Fruit fly (Drosophila melanogaster) whole organism, embryonic: Measurements from ENCODE around the gene ZnT33D.

Experiments
- ATbp ChIP-seq: fragments of 200-800 bp; sonication (Bioruptor generic); optimal IDR thresholded peaks from 2 replicates; lab custom pipeline; 2017; ENCODE audit warnings: missing biosample characterization, mild to moderate bottlenecking, missing genetic modification characterization, missing genetic modification reagents
- Awh ChIP-seq: fragments of 200-800 bp; sonication (Bioruptor generic); IDR thresholded peaks from 2 replicates; pipeline ENCODE4, ENCODE4 v1.3.6; 2022; ENCODE audit warnings: missing biosample characterization, missing genetic modification characterization
- CG12219 ChIP-seq: fragments of 200-800 bp; sonication (Bioruptor generic); optimal IDR thresholded peaks from 3 replicates; lab custom pipeline; 2018; ENCODE audit warnings: missing biosample characterization, mild to moderate bottlenecking, missing genetic modification characterization
- CG13296 ChIP-seq: fragments of 200-800 bp; sonication (Bioruptor generic); optimal IDR thresholded peaks from 3 replicates; lab custom pipeline; 2018; ENCODE audit warnings: missing biosample characterization, mild to moderate bottlenecking, missing genetic modification characterization
- CG14965 ChIP-seq: fragments of 200-800 bp; sonication (Bioruptor generic); optimal IDR thresholded peaks from 2 replicates; lab custom pipeline; 2016; ENCODE audit warnings: missing biosample characterization, missing genetic modification characterization, borderline replicate concordance
- CG1603 ChIP-seq: fragments of 200-800 bp; sonication (Bioruptor generic); optimal IDR thresholded peaks from 2 replicates; lab custom pipeline; 2019; ENCODE audit warnings: missing biosample characterization, mild to moderate bottlenecking, missing genetic modification characterization, moderate library complexity
- CG17802 ChIP-seq: fragments of 200-800 bp; sonication (Bioruptor generic); optimal IDR thresholded peaks from 2 replicates; lab custom pipeline; 2018; ENCODE audit warnings: missing biosample characterization, mild to moderate bottlenecking, missing genetic modification characterization, moderate library complexity
- CG18599 ChIP-seq: fragments of 200-800 bp; sonication (Bioruptor generic); optimal IDR thresholded peaks from 3 replicates; lab custom pipeline; 2017; ENCODE audit warnings: missing biosample characterization, missing genetic modification characterization, mild to moderate bottlenecking, moderate library complexity, missing genetic modification reagents
- CG2116 ChIP-seq: fragments of 200-800 bp; sonication (Bioruptor generic); optimal IDR thresholded peaks from 3 replicates; lab custom pipeline; 2018; ENCODE audit warnings: missing biosample characterization, mild to moderate bottlenecking, missing genetic modification characterization
- CG30020 ChIP-seq: fragments of 200-800 bp; optimal IDR thresholded peaks from 2 replicates; lab custom pipeline; 2019; ENCODE audit warnings: missing biosample characterization, mild to moderate bottlenecking, missing genetic modification characterization, moderate library complexity
- CG3281 ChIP-seq: fragments of 200-800 bp; sonication (Bioruptor generic); optimal IDR thresholded peaks from 3 replicates; lab custom pipeline; 2017; ENCODE audit warnings: missing biosample characterization, mild to moderate bottlenecking, missing genetic modification characterization
- CG33557 ChIP-seq: fragments of 200-800 bp; sonication (Bioruptor generic); optimal IDR thresholded peaks from 2 replicates; lab custom pipeline; 2019; ENCODE audit warnings: missing biosample characterization, mild to moderate bottlenecking, missing genetic modification characterization, moderate library complexity
- CG34224 ChIP-seq: fragments of 200-800 bp; sonication (Bioruptor generic); IDR thresholded peaks from 3 replicates; pipeline ENCODE4 v1.3.6; 2022; ENCODE audit warnings: missing biosample characterization, missing genetic modification characterization; ENCODE audit not compliant: partially characterized antibody
- CG34422 ChIP-seq: fragments of 200-800 bp; sonication (Bioruptor generic); IDR thresholded peaks from 3 replicates; pipeline ENCODE4 v1.3.6; 2022; ENCODE audit warnings: missing biosample characterization, missing genetic modification characterization
- CG6683 ChIP-seq: fragments of 200-800 bp; sonication (Bioruptor generic); optimal IDR thresholded peaks from 2 replicates; lab custom pipeline; 2017; ENCODE audit warnings: missing biosample characterization, mild to moderate bottlenecking, missing genetic modification characterization, missing genetic modification reagents
- CG6765 ChIP-seq: fragments of 200-800 bp; sonication (Bioruptor generic); optimal IDR thresholded peaks from 3 replicates; lab custom pipeline; 2017; ENCODE audit warnings: missing biosample characterization, mild to moderate bottlenecking, missing genetic modification characterization
- CG8290 ChIP-seq, 3 experiments: fragments of 200-800 bp; sonication (Bioruptor generic); optimal IDR thresholded peaks; 2 replicates each; lab custom pipeline; 2016 to 2019; ENCODE audit warnings: missing biosample characterization in 3 of 3, missing genetic modification characterization in 3 of 3, mild to moderate bottlenecking in 2 of 3, moderate library complexity in 1 of 3
- CG9437 ChIP-seq: fragments of 200-800 bp; sonication (Bioruptor generic); optimal IDR thresholded peaks from 2 replicates; lab custom pipeline; 2018; ENCODE audit warnings: missing biosample characterization, mild to moderate bottlenecking, missing genetic modification characterization
- CG9609 ChIP-seq: fragments of 200-800 bp; sonication (Bioruptor generic); optimal IDR thresholded peaks from 3 replicates; lab custom pipeline; 2016; ENCODE audit warnings: missing biosample characterization, missing genetic modification characterization
- Dad ChIP-seq: fragments of 200-800 bp; sonication (Bioruptor generic); optimal IDR thresholded peaks from 3 replicates; lab custom pipeline; 2016; ENCODE audit warnings: missing biosample characterization, missing genetic modification characterization
- Fer1 ChIP-seq: fragments of 200-800 bp; sonication (Bioruptor generic); optimal IDR thresholded peaks from 2 replicates; lab custom pipeline; 2017; ENCODE audit warnings: missing biosample characterization, mild to moderate bottlenecking, missing genetic modification characterization
- Fer3 ChIP-seq: fragments of 200-800 bp; sonication (Bioruptor generic); optimal IDR thresholded peaks from 2 replicates; lab custom pipeline; 2018; ENCODE audit warnings: missing biosample characterization, mild to moderate bottlenecking, missing genetic modification characterization, moderate library complexity
- HLH54F ChIP-seq: fragments of 200-800 bp; sonication (Bioruptor generic); optimal IDR thresholded peaks from 3 replicates; lab custom pipeline; 2016; ENCODE audit warnings: missing biosample characterization, missing genetic modification characterization
- Hey ChIP-seq: fragments of 200-800 bp; sonication (Bioruptor generic); optimal IDR thresholded peaks from 3 replicates; lab custom pipeline; 2018; ENCODE audit warnings: missing biosample characterization, mild to moderate bottlenecking, missing genetic modification characterization
- Hr39 ChIP-seq: fragments of >200 bp; optimal IDR thresholded peaks from 2 replicates; lab custom pipeline; 2017
- Max ChIP-seq: fragments of 200-800 bp; sonication (Bioruptor generic); optimal IDR thresholded peaks from 2 replicates; lab custom pipeline; 2016; ENCODE audit warnings: missing biosample characterization, mild to moderate bottlenecking, missing genetic modification characterization
- Med ChIP-seq: fragments of 200-800 bp; sonication (Bioruptor generic); peaks from one replicate; lab custom pipeline; 2016; ENCODE audit warnings: missing biosample characterization, missing genetic modification characterization, mild to moderate bottlenecking, inconsistent platforms, moderate library complexity
- Oaz ChIP-seq: fragments of 200-800 bp; sonication (Bioruptor generic); IDR thresholded peaks from 2 replicates; pipeline ENCODE4 v1.3.6; 2022; ENCODE audit warnings: missing biosample characterization, missing genetic modification characterization
- Sry-δ ChIP-seq: fragments of 200-800 bp; sonication (Bioruptor generic); optimal IDR thresholded peaks from 2 replicates; lab custom pipeline; 2016; ENCODE audit warnings: missing biosample characterization, missing genetic modification characterization
- bab2 ChIP-seq: fragments of 200-800 bp; sonication (Bioruptor generic); optimal IDR thresholded peaks from 2 replicates; lab custom pipeline; 2016; ENCODE audit warnings: missing biosample characterization, missing genetic modification characterization
- bbx ChIP-seq: fragments of 200-800 bp; sonication (Bioruptor generic); IDR thresholded peaks from 2 replicates; pipeline ENCODE4 v1.3.6; 2022; ENCODE audit warnings: missing biosample characterization, missing genetic modification characterization; ENCODE audit not compliant: partially characterized antibody
- dan ChIP-seq: fragments of 200-800 bp; sonication (Bioruptor generic); IDR thresholded peaks from 2 replicates; pipeline ENCODE4 v1.3.6; 2022; ENCODE audit warnings: missing biosample characterization, missing genetic modification characterization
- fd64A ChIP-seq: fragments of 200-800 bp; sonication (Bioruptor generic); optimal IDR thresholded peaks from 3 replicates; lab custom pipeline; 2018; ENCODE audit warnings: missing biosample characterization, mild to moderate bottlenecking, missing genetic modification characterization
- gem ChIP-seq: fragments of 200-800 bp; sonication (Bioruptor generic); optimal IDR thresholded peaks from 2 replicates; lab custom pipeline; 2019; ENCODE audit warnings: missing biosample characterization, mild to moderate bottlenecking, missing genetic modification characterization, moderate library complexity
- grau ChIP-seq: fragments of 200-800 bp; optimal IDR thresholded peaks from 3 replicates; lab custom pipeline; 2019; ENCODE audit warnings: missing biosample characterization, mild to moderate bottlenecking, missing genetic modification characterization, moderate library complexity
- ken ChIP-seq: fragments of 200-800 bp; sonication (Bioruptor generic); IDR thresholded peaks from 3 replicates; pipeline ENCODE4 v1.3.6; 2022; ENCODE audit warnings: missing biosample characterization, missing genetic modification characterization
- maf-S ChIP-seq: fragments of 200-800 bp; sonication (Bioruptor generic); optimal IDR thresholded peaks from 2 replicates; lab custom pipeline; 2016; ENCODE audit warnings: missing biosample characterization, missing genetic modification characterization
- oc ChIP-seq: fragments of 200-800 bp; sonication (Bioruptor generic); optimal IDR thresholded peaks from 2 replicates; lab custom pipeline; 2018; ENCODE audit warnings: missing biosample characterization, mild to moderate bottlenecking, missing genetic modification characterization, moderate library complexity
- pfk ChIP-seq: fragments of 200-800 bp; sonication (Bioruptor generic); optimal IDR thresholded peaks from 2 replicates; lab custom pipeline; 2018; ENCODE audit warnings: missing biosample characterization, mild to moderate bottlenecking, missing genetic modification characterization, moderate library complexity
- pzg ChIP-seq: fragments of 200-800 bp; sonication (Bioruptor generic); optimal IDR thresholded peaks from 3 replicates; lab custom pipeline; 2018; ENCODE audit warnings: missing biosample characterization, mild to moderate bottlenecking, missing genetic modification characterization, moderate library complexity
- sim ChIP-seq: fragments of 200-800 bp; sonication (Bioruptor generic); IDR thresholded peaks from 2 replicates; pipeline ENCODE4 v1.3.6; 2022; ENCODE audit warnings: missing biosample characterization, missing genetic modification characterization
- stwl ChIP-seq: fragments of 200-800 bp; sonication (Bioruptor generic); optimal IDR thresholded peaks from 3 replicates; lab custom pipeline; 2018; ENCODE audit warnings: missing biosample characterization, mild to moderate bottlenecking, missing genetic modification characterization, moderate library complexity
- z ChIP-seq: fragments of 200-800 bp; sonication (Bioruptor generic); IDR thresholded peaks from 3 replicates; pipeline ENCODE4 v1.3.6; 2022; ENCODE audit warnings: missing biosample characterization, missing genetic modification characterization
- zen ChIP-seq: fragments of 200-800 bp; sonication (Bioruptor generic); optimal IDR thresholded peaks from 3 replicates; lab custom pipeline; 2018; ENCODE audit warnings: missing biosample characterization, mild to moderate bottlenecking, missing genetic modification characterization, moderate library complexity
- zfh1 ChIP-seq: fragments of 200-800 bp; sonication (Bioruptor generic); IDR thresholded peaks from 3 replicates; pipeline ENCODE4 v1.3.6; 2022; ENCODE audit warnings: missing biosample characterization, missing genetic modification characterization

Gene ZnT33D

DNA sequence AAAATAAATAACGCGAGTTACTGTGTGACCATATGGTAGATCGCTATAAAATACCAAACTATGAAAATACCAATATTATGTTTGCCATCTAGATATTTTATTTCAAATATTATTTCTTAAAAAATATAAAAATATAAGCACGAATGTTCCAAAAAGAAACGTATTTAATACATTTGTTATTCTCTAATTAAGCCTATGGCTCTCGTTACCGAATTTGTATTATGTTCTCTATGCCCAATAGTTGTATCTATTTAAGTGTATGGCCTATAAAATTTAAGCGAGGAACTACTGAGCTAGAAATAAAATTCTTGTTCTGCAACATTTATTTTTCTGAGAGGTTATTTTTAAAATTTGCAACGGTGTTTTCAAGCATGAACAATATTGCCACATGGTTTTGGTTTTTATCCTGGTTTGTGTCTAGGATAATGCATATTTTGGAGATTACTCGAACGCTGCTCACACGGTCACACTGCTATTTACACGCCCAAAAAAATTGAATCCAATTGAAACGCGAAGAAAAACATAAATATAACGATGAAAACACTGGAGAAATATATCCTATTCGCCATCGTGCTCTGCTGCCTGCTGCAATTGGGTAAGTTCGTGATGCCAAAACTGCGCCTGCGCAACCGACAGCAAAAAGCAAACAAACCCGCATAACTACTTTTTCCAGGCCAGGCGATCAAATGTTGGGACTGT lies 8.6 kb downstream of the ZnT33D start, which contains the start of the genes CG6583 and crok (continued):
- TF ChIP-seq Awh (GFP tag; lab: Robert Waterston, UW) (no peak), HLH54F (GFP tag; lab: Kevin White, UChicago) (no peak), Hey (tag; lab: Kevin White, UChicago) (no peak), CG18599 (GFP tag; lab: Kevin White, UChicago) (no peak)

DNA sequence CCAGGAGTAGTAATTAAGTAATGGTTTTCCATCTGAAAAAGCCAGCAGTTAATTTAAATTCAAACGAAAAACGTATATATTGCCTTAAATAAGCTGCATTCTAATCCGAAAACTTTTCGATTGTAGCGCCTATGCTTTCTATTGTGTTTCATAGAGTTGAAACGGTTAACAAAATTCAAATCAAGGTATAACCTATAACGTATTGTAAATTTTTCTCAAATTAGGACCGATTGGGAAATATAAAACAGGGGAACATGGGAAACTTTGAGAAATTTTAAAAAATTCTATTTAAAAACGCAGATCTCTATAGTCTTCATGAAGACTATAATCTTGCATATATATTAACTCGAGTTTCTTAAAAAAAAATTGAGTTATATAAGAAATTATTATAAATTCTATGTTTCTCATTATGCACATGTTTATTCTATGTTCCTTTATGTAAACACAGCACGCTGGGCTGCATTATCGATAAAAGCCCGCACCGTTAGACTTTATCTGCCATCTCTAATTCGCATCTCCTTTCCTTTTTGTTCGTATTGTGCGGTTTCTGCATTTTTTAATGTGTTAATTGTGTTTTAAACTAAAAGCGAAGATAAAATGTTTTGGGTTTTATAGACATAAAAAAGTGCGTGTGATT lies 10.6 kb downstream of the ZnT33D start, which contains the start of gene bru1:
Gene bru1 (plus strand): TSS at position 512 of the 637 bp plus-strand sequence.
- no peak for TF ChIP-seq CG9609 (GFP tag; lab: Kevin White, UChicago)
- TF ChIP-seq stwl (tag; lab: Kevin White, UChicago): peak; percentile 90
- TF ChIP-seq CG1603 (tag; lab: Kevin White, UChicago): peak; percentile 63
- no peak for TF ChIP-seq sim (GFP tag; lab: Robert Waterston, UW)
- no peak for TF ChIP-seq grau (tag; lab: Kevin White, UChicago)
- TF ChIP-seq Sry-δ (GFP tag; lab: Kevin White, UChicago): peak; percentile 13
- TF ChIP-seq zen: peak; percentile 64
- TF ChIP-seq CG34422: no peak
- TF ChIP-seq dan (GFP tag; lab: Robert Waterston, UW): no peak
- TF ChIP-seq CG30020 (tag; lab: Kevin White, UChicago): peak; percentile 72
- TF ChIP-seq CG2116 (GFP tag; lab: Kevin White, UChicago): peak; percentile 63
- TF ChIP-seq pfk (GFP tag; lab: Kevin White, UChicago): peak; percentile 71
- no peak for TF ChIP-seq Oaz

DNA sequence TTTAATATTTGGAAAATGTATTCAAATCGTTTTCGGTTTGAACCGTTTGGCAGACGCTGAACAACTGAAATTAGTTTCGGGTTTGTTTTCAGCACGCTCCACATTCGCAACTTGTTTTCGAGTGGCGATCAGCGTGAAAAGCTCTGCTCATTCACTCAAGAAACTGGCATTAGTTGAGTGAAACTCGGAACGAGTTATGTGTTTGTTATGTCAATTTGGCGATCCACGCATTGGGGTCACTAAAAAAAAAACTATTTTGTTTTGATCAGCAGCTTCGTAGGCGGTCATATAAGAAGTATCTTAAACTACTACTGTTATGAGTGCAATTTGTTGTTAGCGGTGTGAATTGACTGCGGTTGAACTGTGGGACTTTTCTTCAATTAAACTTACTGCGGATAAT lies 13.6 kb downstream of the ZnT33D start, which contains the start of gene atilla:
Gene atilla (minus strand): TSS at position 266 of the 400 bp plus-strand sequence.
- TF ChIP-seq gem (no peak), oc (tag; lab: Kevin White, UChicago) (no peak), CG33557 (GFP tag; lab: Kevin White, UChicago) (no peak), bbx (GFP tag; lab: Robert Waterston, UW) (no peak), CG12219 (GFP tag; lab: Kevin White, UChicago) (no peak), CG34422 (no peak), fd64A (no peak), z (peak; percentile 95), Hr39 (no peak), CG8290 (GFP tag; optimal IDR thresholded peaks at IDR 0.05; lab: Kevin White, UChicago) (no peak), CG8290 (tag; optimal IDR thresholded peaks at IDR 0.05; lab: Kevin White, UChicago) (peak in 1 of 2 experiments; percentile 9), bab2 (no peak), CG17802 (no peak), ATbp (GFP tag; lab: Kevin White, UChicago) (no peak), ken (GFP tag; lab: Robert Waterston, UW) (no peak), CG6683 (GFP tag; lab: Kevin White, UChicago) (no peak), Med (GFP tag; lab: Kevin White, UChicago) (peak; percentile 42), Dad (GFP tag; lab: Kevin White, UChicago) (no peak), maf-S (GFP tag; lab: Kevin White, UChicago) (no peak), Fer1 (GFP tag; lab: Kevin White, UChicago) (no peak), Max (GFP tag; lab: Kevin White, UChicago) (no peak), CG6765 (GFP tag; lab: Kevin White, UChicago) (peak; percentile 12), CG9437 (no peak), CG13296 (GFP tag; lab: Kevin White, UChicago) (peak; percentile 10), HLH54F (GFP tag; lab: Kevin White, UChicago) (no peak), CG34224 (0 out of 3 replicates have a peak, but pooled peaks have one; percentile 11), CG14965 (GFP tag; lab: Kevin White, UChicago) (no peak), Fer3 (tag; lab: Kevin White, UChicago) (peak; percentile 5), pzg (GFP tag; lab: Kevin White, UChicago) (no peak), zfh1 (GFP tag; lab: Robert Waterston, UW) (no peak), CG3281 (peak; percentile 26)
